Worm (Caenorhabditis elegans) whole organism, young adult: ENCODE results near the gene Y116A8C.25.

ENCODE experiments used
- B0019.2 ChIP-seq: fragments of 200-800 bp; sonication (Bioruptor generic); conservative IDR thresholded peaks from 2 replicates; pipeline ENCODE4 v1.3.6; 2022; ENCODE audit warnings: missing genetic modification reagents, missing genetic modification characterization, missing compliant biosample characterization
- B0261.1 ChIP-seq: sonication (generic microtip); optimal IDR thresholded peaks from 2 replicates; lab custom pipeline; 2016; ENCODE audit warnings: mild to moderate bottlenecking, missing genetic modification characterization, moderate library complexity, missing compliant biosample characterization
- C17E4.6 ChIP-seq: fragments of 200-800 bp; sonication (Bioruptor generic); IDR thresholded peaks from 2 replicates; pipeline ENCODE4 v1.3.6; 2022; ENCODE audit warnings: missing genetic modification reagents, missing genetic modification characterization, missing compliant biosample characterization
- D2030.7 ChIP-seq: fragments of 200-800 bp; sonication (Bioruptor generic); IDR thresholded peaks from 2 replicates; pipeline ENCODE4 v1.3.6; 2022; ENCODE audit warnings: missing genetic modification reagents, missing genetic modification characterization, missing compliant biosample characterization
- F10E7.11 ChIP-seq: sonication (generic microtip); optimal IDR thresholded peaks from 2 replicates; lab custom pipeline; 2017; ENCODE audit warnings: mild to moderate bottlenecking, missing genetic modification characterization, moderate library complexity, missing compliant biosample characterization
- F33H1.4 ChIP-seq: fragments of 200-800 bp; sonication (Bioruptor generic); IDR thresholded peaks from 2 replicates; pipeline ENCODE4 v1.3.6; 2022; ENCODE audit warnings: missing genetic modification reagents, missing genetic modification characterization, missing compliant biosample characterization
- F39B2.1 ChIP-seq: fragments of 200-800 bp; sonication (Bioruptor generic); IDR thresholded peaks from 2 replicates; pipeline ENCODE4 v1.3.6; 2022; ENCODE audit warnings: missing genetic modification reagents, missing genetic modification characterization, missing compliant biosample characterization
- F52B5.7 ChIP-seq: sonication (generic microtip); optimal IDR thresholded peaks from 2 replicates; lab custom pipeline; 2016; ENCODE audit warnings: mild to moderate bottlenecking, missing genetic modification characterization, missing compliant biosample characterization
- F55B11.4 ChIP-seq: sonication (generic microtip); optimal IDR thresholded peaks from 2 replicates; lab custom pipeline; 2016; ENCODE audit warnings: missing compliant biosample characterization, missing genetic modification characterization, borderline replicate concordance; ENCODE audit not compliant: insufficient read depth
- T26A5.8 ChIP-seq: sonication (generic microtip); optimal IDR thresholded peaks from 2 replicates; lab custom pipeline; 2016; ENCODE audit warnings: missing genetic modification characterization, missing compliant biosample characterization
- Y56A3A.18 ChIP-seq: fragments of 200-800 bp; sonication (Bioruptor generic); IDR thresholded peaks from 2 replicates; pipeline ENCODE4 v1.3.6; 2022; ENCODE audit warnings: missing genetic modification reagents, missing genetic modification characterization, missing compliant biosample characterization
- Y95B8A.8 ChIP-seq: fragments of 200-800 bp; sonication (Bioruptor generic); IDR thresholded peaks from 2 replicates; pipeline ENCODE4 v1.3.6; 2022; ENCODE audit warnings: missing genetic modification reagents, missing genetic modification characterization, missing compliant biosample characterization
- attf-5 ChIP-seq: fragments of 200-800 bp; sonication (Bioruptor generic); optimal IDR thresholded peaks from 2 replicates; lab custom pipeline; 2018; ENCODE audit warnings: mild to moderate bottlenecking, missing genetic modification characterization, missing compliant biosample characterization
- attf-6 ChIP-seq: fragments of 200-800 bp; sonication (Bioruptor generic); IDR thresholded peaks from 2 replicates; pipeline ENCODE4 v1.3.6; 2022; ENCODE audit warnings: missing genetic modification reagents, missing genetic modification characterization, missing compliant biosample characterization
- ccch-3 ChIP-seq: fragments of 200-800 bp; sonication (Bioruptor generic); optimal IDR thresholded peaks from 2 replicates; lab custom pipeline; 2018; ENCODE audit warnings: mild to moderate bottlenecking, missing genetic modification characterization, missing compliant biosample characterization
- cebp-2 ChIP-seq: fragments of 200-800 bp; sonication (Bioruptor generic); IDR thresholded peaks from 2 replicates; pipeline ENCODE4 v1.3.6; 2022; ENCODE audit warnings: missing genetic modification characterization, missing compliant biosample characterization
- ceh-58 ChIP-seq: fragments of 200-800 bp; sonication (Bioruptor generic); IDR thresholded peaks from 2 replicates; pipeline ENCODE4 v1.3.6; 2022; ENCODE audit warnings: missing genetic modification characterization, missing compliant biosample characterization
- die-1 ChIP-seq: sonication (generic microtip); optimal IDR thresholded peaks from 2 replicates; lab custom pipeline; 2016; ENCODE audit warnings: missing genotype, mild to moderate bottlenecking, missing genetic modification characterization, missing compliant biosample characterization
- egl-18 ChIP-seq: fragments of 200-800 bp; sonication (Bioruptor generic); IDR thresholded peaks from 2 replicates; pipeline ENCODE4 v1.3.6; 2022; ENCODE audit warnings: missing genetic modification reagents, missing genetic modification characterization, missing compliant biosample characterization
- egrh-3 ChIP-seq: fragments of 200-800 bp; sonication (Bioruptor generic); IDR thresholded peaks from 2 replicates; pipeline ENCODE4 v1.3.6; 2022; ENCODE audit warnings: missing genetic modification reagents, missing genetic modification characterization, missing compliant biosample characterization
- ets-4 ChIP-seq: fragments of 200-800 bp; sonication (Bioruptor generic); optimal IDR thresholded peaks from 2 replicates; lab custom pipeline; 2018; ENCODE audit warnings: mild to moderate bottlenecking, missing genetic modification characterization, missing compliant biosample characterization
- fkh-3 ChIP-seq: sonication (generic microtip); optimal IDR thresholded peaks from 2 replicates; lab custom pipeline; 2016; ENCODE audit warnings: mild to moderate bottlenecking, missing genetic modification characterization, missing compliant biosample characterization
- gei-17 ChIP-seq: fragments of 200-800 bp; sonication (Bioruptor generic); optimal IDR thresholded peaks from 2 replicates; lab custom pipeline; 2018; ENCODE audit warnings: mild to moderate bottlenecking, missing genetic modification characterization, missing compliant biosample characterization
- hlh-26 ChIP-seq: fragments of 200-800 bp; sonication (Bioruptor generic); conservative IDR thresholded peaks from 2 replicates; pipeline ENCODE4 v1.3.6; 2022; ENCODE audit warnings: missing genetic modification reagents, missing genetic modification characterization, missing compliant biosample characterization
- lsl-1 ChIP-seq: fragments of 200-800 bp; sonication (Bioruptor generic); optimal IDR thresholded peaks from 2 replicates; lab custom pipeline; 2018; ENCODE audit warnings: mild to moderate bottlenecking, missing genetic modification characterization, moderate library complexity, missing compliant biosample characterization
- madf-10 ChIP-seq: sonication (generic microtip); optimal IDR thresholded peaks from 2 replicates; lab custom pipeline; 2016; ENCODE audit warnings: mild to moderate bottlenecking, missing genetic modification characterization, missing compliant biosample characterization
- madf-3 ChIP-seq: fragments of 200-800 bp; sonication (Bioruptor generic); IDR thresholded peaks from 2 replicates; pipeline ENCODE4 v1.3.6; 2022; ENCODE audit warnings: missing genetic modification reagents, missing genetic modification characterization, missing compliant biosample characterization
- madf-6 ChIP-seq: fragments of 200-800 bp; sonication (Bioruptor generic); IDR thresholded peaks from 2 replicates; pipeline ENCODE4 v1.3.6; 2022; ENCODE audit warnings: missing genetic modification reagents, missing genetic modification characterization, missing compliant biosample characterization
- madf-8 ChIP-seq: fragments of 200-800 bp; sonication (Bioruptor generic); conservative IDR thresholded peaks from 2 replicates; pipeline ENCODE4 v1.3.6; 2022; ENCODE audit warnings: missing genetic modification reagents, missing genetic modification characterization, missing compliant biosample characterization
- mcd-1 ChIP-seq: fragments of 200-800 bp; sonication (Bioruptor generic); IDR thresholded peaks from 2 replicates; pipeline ENCODE4 v1.3.6; 2022; ENCODE audit warnings: missing genetic modification reagents, missing genetic modification characterization, missing compliant biosample characterization
- nfyb-1 ChIP-seq: fragments of 200-800 bp; sonication (Bioruptor generic); IDR thresholded peaks from 2 replicates; pipeline ENCODE4 v1.3.6; 2022; ENCODE audit warnings: missing genetic modification reagents, missing genetic modification characterization, missing compliant biosample characterization
- rec-8 ChIP-seq, 2 experiments: sonication (generic microtip); optimal IDR thresholded peaks; 2 replicates each; lab custom pipeline; 2016; ENCODE audit warnings: mild to moderate bottlenecking in 2 of 2, missing genetic modification characterization in 2 of 2, missing genetic modification reagents in 2 of 2, missing genotype in 2 of 2, missing biosample characterization in 1 of 2, missing compliant biosample characterization in 1 of 2, moderate library complexity in 1 of 2
- snpc-3.4 ChIP-seq: sonication (generic microtip); optimal IDR thresholded peaks from 2 replicates; lab custom pipeline; 2017; ENCODE audit warnings: missing genetic modification characterization, mild to moderate bottlenecking, missing compliant biosample characterization, antibody characterized with exemption, moderate library complexity, missing genotype, missing genetic modification reagents
- snpc-4 ChIP-seq, 5 experiments: fragments of 150-350 bp in 1 of 5; sonication (generic microtip) in 4 of 5; optimal IDR thresholded peaks; 2 replicates each; lab custom pipeline; 2014 to 2018; ENCODE audit warnings: missing genetic modification characterization in 5 of 5, missing biosample characterization in 3 of 5, antibody characterized with exemption in 2 of 5, mild to moderate bottlenecking in 2 of 5, missing compliant biosample characterization in 2 of 5, missing genotype in 2 of 5, moderate library complexity in 2 of 5, missing genetic modification reagents in 1 of 5
- sptf-2 ChIP-seq: fragments of 200-800 bp; sonication (Bioruptor generic); optimal IDR thresholded peaks from 2 replicates; lab custom pipeline; 2018; ENCODE audit warnings: mild to moderate bottlenecking, missing genetic modification characterization, missing compliant biosample characterization
- tbx-9 ChIP-seq: sonication (generic microtip); optimal IDR thresholded peaks from 2 replicates; lab custom pipeline; 2016; ENCODE audit warnings: borderline replicate concordance, missing genetic modification characterization, inconsistent platforms, missing compliant biosample characterization
- xnd-1 ChIP-seq: sonication (generic microtip); optimal IDR thresholded peaks from 2 replicates; lab custom pipeline; 2016; ENCODE audit warnings: missing genotype, missing genetic modification reagents, missing genetic modification characterization, missing compliant biosample characterization
- zim-3 ChIP-seq: sonication (generic microtip); optimal IDR thresholded peaks from 2 replicates; lab custom pipeline; 2017; ENCODE audit warnings: mild to moderate bottlenecking, missing genetic modification characterization, moderate library complexity, missing compliant biosample characterization
- ztf-22 ChIP-seq: fragments of 200-800 bp; sonication (Bioruptor generic); optimal IDR thresholded peaks from 2 replicates; lab custom pipeline; 2018; ENCODE audit warnings: mild to moderate bottlenecking, missing genetic modification characterization, moderate library complexity, missing compliant biosample characterization
- ztf-26 ChIP-seq: sonication (generic microtip); optimal IDR thresholded peaks from 2 replicates; lab custom pipeline; 2017; ENCODE audit warnings: missing genetic modification characterization, missing compliant biosample characterization
- ztf-28 ChIP-seq: fragments of 200-800 bp; sonication (Bioruptor generic); IDR thresholded peaks from 2 replicates; pipeline ENCODE4 v1.3.6; 2022; ENCODE audit warnings: missing genetic modification reagents, missing genetic modification characterization, missing compliant biosample characterization
- ztf-6 ChIP-seq: fragments of 200-800 bp; sonication (Bioruptor generic); IDR thresholded peaks from 2 replicates; pipeline ENCODE4 v1.3.6; 2022; ENCODE audit warnings: missing genetic modification reagents, missing genetic modification characterization, missing compliant biosample characterization

Gene Y116A8C.25

ce11 chrIV:17125967-17126366, 47.4 kb upstream of the Y116A8C.25 start (continued):
- TF ChIP-seq gei-17 (GFP tag; lab: Kevin White, UChicago) (no peak), tbx-9 (no peak), D2030.7 (GFP tag; lab: Robert Waterston, UW) (peak; percentile 59; the same call in 1 of the 2 replicates), madf-6 (GFP tag; lab: Robert Waterston, UW) (peak; percentile 74)

- TF ChIP-seq ceh-58 (GFP tag; lab: Robert Waterston, UW) (no peak), die-1 (no peak)
These were observed 42.7 kb upstream of the Y116A8C.25 start for ce11 chrIV:17121058-17121773.

ce11 chrIV:17118987-17119732, 40.6 kb upstream of the Y116A8C.25 start, which contains the start of gene itsn-1:
itsn-1 (plus strand) TSS chrIV:17119682.
- TF ChIP-seq B0019.2 (GFP tag; lab: Robert Waterston, UW): no peak
- no peak for TF ChIP-seq Y95B8A.8
- no peak for TF ChIP-seq hlh-26 (GFP tag; lab: Robert Waterston, UW)
- TF ChIP-seq madf-10 (tag; lab: Kevin White, UChicago): no peak
- TF ChIP-seq attf-6: peak; percentile 62; the same call in 1 of the 2 replicates
- TF ChIP-seq ztf-28: 0 out of 2 replicates have a peak, but pooled peaks have one; percentile 5
- no peak for TF ChIP-seq F52B5.7 (tag; lab: Kevin White, UChicago)
- no peak for TF ChIP-seq xnd-1 (tag; lab: Kevin White, UChicago)
- no peak for TF ChIP-seq snpc-4 (GFP tag; optimal IDR thresholded peaks at IDR 0.05; lab: Kevin White, UChicago)
- TF ChIP-seq snpc-4 (tag; optimal IDR thresholded peaks at IDR 0.05; lab: Kevin White, UChicago): peak in 1 of 4 experiments; percentile 57
- no peak for TF ChIP-seq B0261.1 (tag; lab: Kevin White, UChicago)
- no peak for TF ChIP-seq ztf-22 (GFP tag; lab: Kevin White, UChicago)
- TF ChIP-seq nfyb-1 (GFP tag; lab: Robert Waterston, UW): no peak
- no peak for TF ChIP-seq F55B11.4 (tag; lab: Kevin White, UChicago)
- peak in 1 of 2 experiments; percentile 8 for TF ChIP-seq rec-8 (tag; optimal IDR thresholded peaks at IDR 0.05; lab: Kevin White, UChicago)
- no peak for TF ChIP-seq F10E7.11 (tag; lab: Kevin White, UChicago)
- no peak for TF ChIP-seq ccch-3 (GFP tag; lab: Kevin White, UChicago)
- TF ChIP-seq C17E4.6 (GFP tag; lab: Robert Waterston, UW): peak; percentile 6; the same call in 1 of the 2 replicates
- TF ChIP-seq F39B2.1 (GFP tag; lab: Robert Waterston, UW): no peak
- TF ChIP-seq madf-3 (GFP tag; lab: Robert Waterston, UW): peak; percentile 94
- 0 out of 2 replicates have a peak, but pooled peaks have one; percentile 16 for TF ChIP-seq F33H1.4 (GFP tag; lab: Robert Waterston, UW)
- TF ChIP-seq madf-8: no peak
- TF ChIP-seq attf-5 (GFP tag; lab: Kevin White, UChicago): no peak
- no peak for TF ChIP-seq cebp-2 (GFP tag; lab: Robert Waterston, UW)
- TF ChIP-seq egrh-3 (GFP tag; lab: Robert Waterston, UW): peak; percentile 83; the same call in 1 of the 2 replicates
- TF ChIP-seq Y56A3A.18: no peak
- no peak for TF ChIP-seq snpc-3.4 (tag; lab: Kevin White, UChicago)
- no peak for TF ChIP-seq lsl-1 (GFP tag; lab: Kevin White, UChicago)
- TF ChIP-seq sptf-2 (GFP tag; lab: Kevin White, UChicago): no peak
- TF ChIP-seq T26A5.8 (tag; lab: Kevin White, UChicago): no peak
- no peak for TF ChIP-seq zim-3
- no peak for TF ChIP-seq ztf-6 (GFP tag; lab: Robert Waterston, UW)
- TF ChIP-seq fkh-3 (tag; lab: Kevin White, UChicago): no peak
- TF ChIP-seq mcd-1: 0 out of 2 replicates have a peak, but pooled peaks have one; percentile 31
- no peak for TF ChIP-seq ztf-26
- TF ChIP-seq egl-18 (GFP tag; lab: Robert Waterston, UW): no peak
- TF ChIP-seq ets-4 (GFP tag; lab: Kevin White, UChicago): no peak
